Worm (Caenorhabditis elegans) whole organism, L4 larva: Measurements from ENCODE around the gene sax-2.

Experiments used
- ZK546.5 ChIP-seq, 2 experiments: sonication (generic microtip); optimal IDR thresholded peaks; 2 replicates each; lab custom pipeline; 2017; ENCODE audit warnings: missing biosample characterization in 2 of 2, missing genetic modification characterization in 2 of 2
- ama-1 ChIP-seq: fragments of 150-350 bp; optimal IDR thresholded peaks from 2 replicates; lab custom pipeline; 2014; ENCODE audit warnings: inconsistent platforms, mixed read lengths
- daf-19 ChIP-seq: fragments of 200-800 bp; sonication (Bioruptor generic); conservative IDR thresholded peaks from 2 replicates; pipeline ENCODE4 v1.3.6; 2022; ENCODE audit warnings: missing genetic modification characterization, missing compliant biosample characterization
- duxl-1 ChIP-seq: sonication (generic microtip); optimal IDR thresholded peaks from 2 replicates; lab custom pipeline; 2016; ENCODE audit warnings: mild to moderate bottlenecking, missing genetic modification characterization, moderate library complexity, missing compliant biosample characterization; ENCODE audit not compliant: poor library complexity
- hmg-1.1 ChIP-seq: fragments of 200-800 bp; sonication (Bioruptor generic); IDR thresholded peaks from 2 replicates; pipeline ENCODE4 v1.3.6; 2022; ENCODE audit warnings: missing genetic modification reagents, missing genetic modification characterization, missing compliant biosample characterization
- lin-15B ChIP-seq: fragments of 150-350 bp; sonication (generic microtip); optimal IDR thresholded peaks from 3 replicates; lab custom pipeline; 2014; ENCODE audit warnings: missing biosample characterization, missing genetic modification characterization
- nhr-11 ChIP-seq: fragments of 150-350 bp; optimal IDR thresholded peaks from 2 replicates; lab custom pipeline; 2014; ENCODE audit warnings: missing biosample characterization, missing genetic modification characterization
- nhr-25 ChIP-seq: sonication (generic microtip); optimal IDR thresholded peaks from 2 replicates; lab custom pipeline; 2017; ENCODE audit warnings: missing genetic modification characterization, mild to moderate bottlenecking, missing compliant biosample characterization, antibody characterized with exemption, moderate library complexity, borderline replicate concordance; ENCODE audit not compliant: insufficient read depth
- skn-1 ChIP-seq: fragments of 150-350 bp; optimal IDR thresholded peaks from 2 replicates; lab custom pipeline; 2014; ENCODE audit warnings: missing biosample characterization, missing genetic modification characterization
- unc-39 ChIP-seq: sonication (generic microtip); optimal IDR thresholded peaks from 2 replicates; lab custom pipeline; 2017; ENCODE audit warnings: missing biosample characterization, missing genetic modification characterization

- TF ChIP-seq nhr-11: no peak
- TF ChIP-seq ZK546.5 (tag; optimal IDR thresholded peaks at IDR 0.05; lab: Kevin White, UChicago): no peak
- no peak for TF ChIP-seq ama-1
- no peak for TF ChIP-seq daf-19 (GFP tag; lab: Robert Waterston, UW)
- TF ChIP-seq duxl-1 (tag; lab: Kevin White, UChicago): no peak
- no peak for TF ChIP-seq unc-39 (tag; lab: Kevin White, UChicago)
- TF ChIP-seq nhr-25 (tag; lab: Kevin White, UChicago): no peak
- TF ChIP-seq skn-1: no peak
- TF ChIP-seq lin-15B (tag; lab: Kevin White, UChicago): no peak
- TF ChIP-seq hmg-1.1: no peak
Measured at ce11 chrIII:5126988-5127387, 17.5 kb downstream of the sax-2 start.
